Fruit fly (Drosophila melanogaster) whole organism, embryonic: ENCODE results near the gene CG12016.
A peak's percentile ranks its signal among the peaks of the same experiment; 100 is the strongest.

Experiments
- Aef1 ChIP-seq: fragments of 200-800 bp; sonication (Bioruptor generic); IDR thresholded peaks from 3 replicates; pipeline ENCODE4 v1.3.6; 2022; ENCODE audit warnings: missing biosample characterization, missing genetic modification characterization
- C15 ChIP-seq: fragments of 200-800 bp; sonication (Bioruptor generic); IDR thresholded peaks from 3 replicates; pipeline ENCODE4 v1.3.6; 2022; ENCODE audit warnings: missing biosample characterization, missing genetic modification characterization
- CG10979 ChIP-seq: fragments of 200-800 bp; sonication (Bioruptor generic); optimal IDR thresholded peaks from 2 replicates; lab custom pipeline; 2018; ENCODE audit warnings: missing biosample characterization, mild to moderate bottlenecking, missing genetic modification characterization, moderate library complexity
- CG11456 ChIP-seq: fragments of 200-800 bp; sonication (Bioruptor generic); IDR thresholded peaks from 3 replicates; pipeline ENCODE4 v1.3.6; 2022; ENCODE audit warnings: missing biosample characterization, missing genetic modification characterization
- CG12155 ChIP-seq: fragments of 200-800 bp; sonication (Bioruptor generic); optimal IDR thresholded peaks from 3 replicates; lab custom pipeline; 2016; ENCODE audit warnings: missing biosample characterization, missing genetic modification characterization
- CG12299 ChIP-seq: fragments of 200-800 bp; sonication (Bioruptor generic); optimal IDR thresholded peaks from 2 replicates; lab custom pipeline; 2018; ENCODE audit warnings: missing biosample characterization, mild to moderate bottlenecking, missing genetic modification characterization
- CG14965 ChIP-seq: fragments of 200-800 bp; sonication (Bioruptor generic); optimal IDR thresholded peaks from 2 replicates; lab custom pipeline; 2016; ENCODE audit warnings: missing biosample characterization, missing genetic modification characterization, borderline replicate concordance
- CG1529 ChIP-seq: fragments of 200-800 bp; sonication (Bioruptor generic); optimal IDR thresholded peaks from 3 replicates; lab custom pipeline; 2018; ENCODE audit warnings: missing biosample characterization, missing genetic modification characterization
- CG15479 ChIP-seq: fragments of 200-800 bp; sonication (Bioruptor generic); optimal IDR thresholded peaks from 3 replicates; lab custom pipeline; 2019; ENCODE audit warnings: missing biosample characterization, mild to moderate bottlenecking, missing genetic modification characterization, moderate library complexity
- CG15514 ChIP-seq: fragments of 200-800 bp; sonication (Bioruptor generic); optimal IDR thresholded peaks from 3 replicates; lab custom pipeline; 2017; ENCODE audit warnings: missing biosample characterization, missing genetic modification characterization, mild to moderate bottlenecking, moderate library complexity, missing genetic modification reagents
- CG17328 ChIP-seq: fragments of 200-800 bp; sonication (Bioruptor generic); IDR thresholded peaks from 2 replicates; pipeline ENCODE4 v1.3.6; 2022; ENCODE audit warnings: missing biosample characterization, missing genetic modification characterization
- CG17568 ChIP-seq: fragments of 200-800 bp; sonication (Bioruptor generic); optimal IDR thresholded peaks from 2 replicates; lab custom pipeline; 2018; ENCODE audit warnings: missing biosample characterization, mild to moderate bottlenecking, missing genetic modification characterization, moderate library complexity
- CG2199 ChIP-seq: fragments of 200-800 bp; sonication (Bioruptor generic); IDR thresholded peaks from 3 replicates; pipeline ENCODE4 v1.3.6; 2022; ENCODE audit warnings: missing biosample characterization, missing genetic modification characterization
- CG2678 ChIP-seq: fragments of 200-800 bp; sonication (Bioruptor generic); optimal IDR thresholded peaks from 3 replicates; lab custom pipeline; 2019; ENCODE audit warnings: missing biosample characterization, mild to moderate bottlenecking, missing genetic modification characterization, moderate library complexity
- CG31224 ChIP-seq: fragments of 200-800 bp; sonication (Bioruptor generic); IDR thresholded peaks from 2 replicates; pipeline ENCODE4 v1.3.6; 2022; ENCODE audit warnings: missing biosample characterization, missing genetic modification characterization
- CG32772 ChIP-seq: fragments of 200-800 bp; sonication (Bioruptor generic); IDR thresholded peaks from 2 replicates; pipeline ENCODE4 v1.3.6; 2022; ENCODE audit warnings: missing biosample characterization, missing genetic modification characterization
- CG4282 ChIP-seq: fragments of 200-800 bp; sonication (Bioruptor generic); optimal IDR thresholded peaks from 2 replicates; lab custom pipeline; 2016; ENCODE audit warnings: missing biosample characterization, missing genetic modification characterization
- CG6272 ChIP-seq: fragments of 200-800 bp; sonication (Bioruptor generic); IDR thresholded peaks from 2 replicates; pipeline ENCODE4 v1.3.6; 2022; ENCODE audit warnings: missing biosample characterization, missing genetic modification characterization
- CG6765 ChIP-seq: fragments of 200-800 bp; sonication (Bioruptor generic); optimal IDR thresholded peaks from 3 replicates; lab custom pipeline; 2017; ENCODE audit warnings: missing biosample characterization, mild to moderate bottlenecking, missing genetic modification characterization
- CG7357 ChIP-seq: fragments of 200-800 bp; sonication (Bioruptor generic); IDR thresholded peaks from 3 replicates; pipeline ENCODE4 v1.3.6; 2022; ENCODE audit warnings: missing biosample characterization, missing genetic modification characterization
- CG7556 ChIP-seq: fragments of 200-800 bp; sonication (Bioruptor generic); optimal IDR thresholded peaks from 2 replicates; lab custom pipeline; 2017; ENCODE audit warnings: missing biosample characterization, mild to moderate bottlenecking, missing genetic modification characterization
- CG8388 ChIP-seq: fragments of 200-800 bp; sonication (Bioruptor generic); optimal IDR thresholded peaks from 2 replicates; lab custom pipeline; 2019; ENCODE audit warnings: missing biosample characterization, mild to moderate bottlenecking, missing genetic modification characterization, moderate library complexity
- CG9437 ChIP-seq: fragments of 200-800 bp; sonication (Bioruptor generic); optimal IDR thresholded peaks from 2 replicates; lab custom pipeline; 2018; ENCODE audit warnings: missing biosample characterization, mild to moderate bottlenecking, missing genetic modification characterization
- Dp ChIP-seq: fragments of 200-800 bp; sonication (Bioruptor generic); optimal IDR thresholded peaks from 2 replicates; lab custom pipeline; 2018; ENCODE audit warnings: missing biosample characterization, mild to moderate bottlenecking, missing genetic modification characterization, moderate library complexity
- Drgx ChIP-seq: fragments of 200-800 bp; sonication (Bioruptor generic); IDR thresholded peaks from 2 replicates; pipeline ENCODE4 v1.3.6; 2022; ENCODE audit warnings: missing biosample characterization, missing genetic modification characterization
- Eip74EF ChIP-seq, 2 experiments: fragments of 200-800 bp in 1 of 2; fragments of >200 bp in 1 of 2; sonication (Bioruptor generic) in 1 of 2; optimal IDR thresholded peaks; 2 replicates each; lab custom pipeline; 2017 to 2019; ENCODE audit warnings: missing biosample characterization in 2 of 2, missing genetic modification characterization in 2 of 2, mild to moderate bottlenecking in 1 of 2, moderate library complexity in 1 of 2
- Ets65A ChIP-seq: fragments of 200-800 bp; sonication (Bioruptor generic); peaks from one replicate; lab custom pipeline; 2016; ENCODE audit warnings: missing biosample characterization, missing genetic modification characterization
- Fer3 ChIP-seq: fragments of 200-800 bp; sonication (Bioruptor generic); optimal IDR thresholded peaks from 2 replicates; lab custom pipeline; 2018; ENCODE audit warnings: missing biosample characterization, mild to moderate bottlenecking, missing genetic modification characterization, moderate library complexity
- H15 ChIP-seq: fragments of 200-800 bp; sonication (Bioruptor generic); IDR thresholded peaks from 3 replicates; pipeline ENCODE4 v1.3.6; 2022; ENCODE audit warnings: missing biosample characterization, missing genetic modification characterization
- Hmr ChIP-seq: fragments of 200-800 bp; sonication (Bioruptor generic); optimal IDR thresholded peaks from 3 replicates; lab custom pipeline; 2017; ENCODE audit warnings: mild to moderate bottlenecking, missing biosample characterization, missing genetic modification reagents, missing genetic modification characterization
- Hr3 ChIP-seq: fragments of 200-800 bp; sonication (Bioruptor generic); optimal IDR thresholded peaks from 3 replicates; lab custom pipeline; 2016; ENCODE audit warnings: missing biosample characterization, missing genetic modification characterization
- Jarid2 ChIP-seq: fragments of 200-800 bp; sonication (Bioruptor generic); optimal IDR thresholded peaks from 3 replicates; lab custom pipeline; 2017; ENCODE audit warnings: mild to moderate bottlenecking, missing biosample characterization, missing genetic modification reagents, missing genetic modification characterization
- NC2β ChIP-seq: fragments of 200-800 bp; sonication (Bioruptor generic); optimal IDR thresholded peaks from 2 replicates; lab custom pipeline; 2016; ENCODE audit warnings: missing biosample characterization, missing genetic modification characterization
- NK7.1 ChIP-seq: fragments of 200-800 bp; sonication (Bioruptor generic); optimal IDR thresholded peaks from 3 replicates; lab custom pipeline; 2016; ENCODE audit warnings: missing biosample characterization, missing genetic modification characterization
- bsh ChIP-seq, 2 experiments: fragments of 200-800 bp; sonication (Bioruptor generic); optimal IDR thresholded peaks; 2 replicates each; lab custom pipeline; 2017 to 2018; ENCODE audit warnings: mild to moderate bottlenecking in 2 of 2, missing biosample characterization in 2 of 2, missing genetic modification characterization in 2 of 2, moderate library complexity in 1 of 2
- dmrt11E ChIP-seq: fragments of 200-800 bp; sonication (Bioruptor generic); optimal IDR thresholded peaks from 3 replicates; lab custom pipeline; 2018; ENCODE audit warnings: missing biosample characterization, mild to moderate bottlenecking, missing genetic modification characterization, moderate library complexity
- dmrt99B ChIP-seq: fragments of 200-800 bp; sonication (Bioruptor generic); optimal IDR thresholded peaks from 2 replicates; lab custom pipeline; 2018; ENCODE audit warnings: missing biosample characterization, mild to moderate bottlenecking, missing genetic modification characterization, moderate library complexity
- eve ChIP-seq, 2 experiments: fragments of >200 bp; optimal IDR thresholded peaks; 2 replicates each; lab custom pipeline; 2017; ENCODE audit warnings: missing biosample characterization in 2 of 2, missing genetic modification characterization in 2 of 2
- fd3F ChIP-seq: fragments of 200-800 bp; sonication (Bioruptor generic); optimal IDR thresholded peaks from 2 replicates; lab custom pipeline; 2018; ENCODE audit warnings: missing biosample characterization, mild to moderate bottlenecking, missing genetic modification characterization, moderate library complexity
- lmd ChIP-seq: fragments of 200-800 bp; sonication (Bioruptor generic); IDR thresholded peaks from 2 replicates; pipeline ENCODE4 v1.3.6; 2022; ENCODE audit warnings: missing biosample characterization, missing genetic modification characterization
- nerfin-1 ChIP-seq: fragments of 200-800 bp; sonication (Bioruptor generic); optimal IDR thresholded peaks from 3 replicates; lab custom pipeline; 2019; ENCODE audit warnings: missing biosample characterization, mild to moderate bottlenecking, missing genetic modification characterization, moderate library complexity
- pb ChIP-seq: fragments of 200-800 bp; sonication (Bioruptor generic); optimal IDR thresholded peaks from 3 replicates; lab custom pipeline; 2016; ENCODE audit warnings: missing biosample characterization, missing genetic modification characterization
- slp2 ChIP-seq: fragments of 200-800 bp; sonication (Bioruptor generic); optimal IDR thresholded peaks from 2 replicates; lab custom pipeline; 2016; ENCODE audit warnings: missing biosample characterization, missing genetic modification characterization
- so ChIP-seq: fragments of 200-800 bp; sonication (Bioruptor generic); IDR thresholded peaks from 3 replicates; pipeline ENCODE4 v1.3.6; 2022; ENCODE audit warnings: missing biosample characterization, missing genetic modification characterization
- ssp ChIP-seq: fragments of 200-800 bp; sonication (Bioruptor generic); IDR thresholded peaks from 2 replicates; pipeline ENCODE4 v1.3.6; 2022; ENCODE audit warnings: missing biosample characterization, missing genetic modification characterization
- stc ChIP-seq: fragments of 200-800 bp; sonication (Bioruptor generic); IDR thresholded peaks from 2 replicates; pipeline ENCODE4 v1.3.6; 2022; ENCODE audit warnings: missing biosample characterization, missing genetic modification characterization
- vvl ChIP-seq: fragments of 200-800 bp; sonication (Bioruptor generic); IDR thresholded peaks from 2 replicates; pipeline ENCODE4 v1.3.6; 2022; ENCODE audit warnings: missing biosample characterization, missing genetic modification characterization
- zen ChIP-seq: fragments of 200-800 bp; sonication (Bioruptor generic); optimal IDR thresholded peaks from 3 replicates; lab custom pipeline; 2018; ENCODE audit warnings: missing biosample characterization, mild to moderate bottlenecking, missing genetic modification characterization, moderate library complexity
- zen2 ChIP-seq: fragments of 200-800 bp; sonication (Bioruptor generic); IDR thresholded peaks from 3 replicates; pipeline ENCODE4 v1.3.6; 2022; ENCODE audit warnings: missing biosample characterization, missing genetic modification characterization; ENCODE audit not compliant: partially characterized antibody
- zfh1 ChIP-seq: fragments of 200-800 bp; sonication (Bioruptor generic); IDR thresholded peaks from 3 replicates; pipeline ENCODE4 v1.3.6; 2022; ENCODE audit warnings: missing biosample characterization, missing genetic modification characterization

CG12016 gene

dm6 chr3L:3300345-3300744 lies 19.0 kb upstream of the CG12016 start (continued):
- TF ChIP-seq C15 (0 out of 3 replicates have a peak, but pooled peaks have one; percentile 55), CG15514 (GFP tag; lab: Kevin White, UChicago) (peak; percentile 27), zen (peak; percentile 10), Jarid2 (GFP tag; lab: Kevin White, UChicago) (no peak), stc (GFP tag; lab: Robert Waterston, UW) (peak; percentile 57; the same call in 1 of the 2 replicates), CG12155 (peak; percentile 17), pb (GFP tag; lab: Kevin White, UChicago) (peak; percentile 8), Fer3 (tag; lab: Kevin White, UChicago) (peak; percentile 64), CG4282 (GFP tag; lab: Kevin White, UChicago) (no peak), fd3F (GFP tag; lab: Kevin White, UChicago) (peak; percentile 23), CG6272 (GFP tag; lab: Robert Waterston, UW) (no peak), NK7.1 (GFP tag; lab: Kevin White, UChicago) (peak; percentile 30), Hr3 (peak; percentile 45), Drgx (GFP tag; lab: Robert Waterston, UW) (peak; percentile 33; the same call in 1 of the 2 replicates), CG14965 (GFP tag; lab: Kevin White, UChicago) (peak; percentile 31), eve (GFP tag; optimal IDR thresholded peaks at IDR 0.05; lab: Kevin White, UChicago) (peak in 1 of 2 experiments; percentile 83), CG10979 (peak; percentile 67), Aef1 (GFP tag; lab: Robert Waterston, UW) (peak; percentile 62), Ets65A (GFP tag; lab: Kevin White, UChicago) (peak; percentile 60), NC2β (GFP tag; lab: Kevin White, UChicago) (no peak), CG7556 (GFP tag; lab: Kevin White, UChicago) (peak; percentile 53), lmd (GFP tag; lab: Robert Waterston, UW) (peak; percentile 60), CG12299 (tag; lab: Kevin White, UChicago) (peak; percentile 0), CG17568 (GFP tag; lab: Kevin White, UChicago) (no peak), slp2 (GFP tag; lab: Kevin White, UChicago) (peak; percentile 66), CG2678 (tag; lab: Kevin White, UChicago) (peak; percentile 77), CG8388 (peak; percentile 63), dmrt99B (peak; percentile 83), CG7357 (GFP tag; lab: Robert Waterston, UW) (peak; percentile 30; the same call in 1 of the 3 replicates), so (GFP tag; lab: Robert Waterston, UW) (peak; percentile 68; the same call in 2 of the 3 replicates), CG11456 (GFP tag; lab: Robert Waterston, UW) (peak; percentile 63; the same call in 1 of the 3 replicates), CG6765 (GFP tag; lab: Kevin White, UChicago) (no peak), CG15479 (GFP tag; lab: Kevin White, UChicago) (no peak), CG2199 (GFP tag; lab: Robert Waterston, UW) (peak; percentile 69; the same call in 1 of the 3 replicates), nerfin-1 (tag; lab: Kevin White, UChicago) (peak; percentile 50), zen2 (GFP tag; lab: Robert Waterston, UW) (no peak), CG32772 (GFP tag; lab: Robert Waterston, UW) (peak; percentile 4; the same call in 1 of the 2 replicates), vvl (GFP tag; lab: Robert Waterston, UW) (peak; percentile 85), bsh (GFP tag; optimal IDR thresholded peaks at IDR 0.05; lab: Kevin White, UChicago) (peak in 1 of 2 experiments; percentile 66), CG9437 (peak; percentile 37), CG17328 (GFP tag; lab: Robert Waterston, UW) (peak; percentile 77), CG1529 (peak; percentile 28), ssp (GFP tag; lab: Robert Waterston, UW) (peak; percentile 63), H15 (GFP tag; lab: Robert Waterston, UW) (peak; percentile 70; the same call in 1 of the 3 replicates), Dp (no peak), Hmr (GFP tag; lab: Kevin White, UChicago) (peak; percentile 39), zfh1 (GFP tag; lab: Robert Waterston, UW) (peak; percentile 68; the same call in 2 of the 3 replicates), CG31224 (GFP tag; lab: Robert Waterston, UW) (peak; percentile 44; the same call in 1 of the 2 replicates), Eip74EF (GFP tag; optimal IDR thresholded peaks at IDR 0.05; lab: Kevin White, UChicago) (peak in 1 of 2 experiments; percentile 40), dmrt11E (tag; lab: Kevin White, UChicago) (peak; percentile 54)
